Worm (Caenorhabditis elegans) whole organism, late embryonic: ENCODE measurements around the gene F56H11.2.

Experiments used
- F13H6.1 ChIP-seq: sonication (generic microtip); optimal IDR thresholded peaks from 2 replicates; lab custom pipeline; 2016; ENCODE audit warnings: missing genetic modification characterization, missing compliant biosample characterization
- che-1 ChIP-seq: sonication (generic microtip); optimal IDR thresholded peaks from 2 replicates; lab custom pipeline; 2016; ENCODE audit warnings: mild to moderate bottlenecking, missing genetic modification characterization, missing compliant biosample characterization
- dve-1 ChIP-seq: sonication (generic microtip); optimal IDR thresholded peaks from 2 replicates; lab custom pipeline; 2017; ENCODE audit warnings: antibody characterized with exemption, mild to moderate bottlenecking, missing genetic modification characterization, missing compliant biosample characterization
- hlh-8 ChIP-seq: sonication (generic microtip); optimal IDR thresholded peaks from 2 replicates; lab custom pipeline; 2016; ENCODE audit warnings: missing genotype, missing genetic modification characterization, missing compliant biosample characterization
- lin-11 ChIP-seq: fragments of 200-800 bp; sonication (Bioruptor generic); optimal IDR thresholded peaks from 2 replicates; lab custom pipeline; 2018; ENCODE audit warnings: mild to moderate bottlenecking, missing genetic modification characterization, missing compliant biosample characterization
- pag-3 ChIP-seq: sonication (generic microtip); optimal IDR thresholded peaks from 2 replicates; lab custom pipeline; 2016; ENCODE audit warnings: missing compliant biosample characterization, missing genetic modification characterization, borderline replicate concordance
- tbx-2 ChIP-seq: sonication (generic microtip); optimal IDR thresholded peaks from 2 replicates; lab custom pipeline; 2016; ENCODE audit warnings: missing genetic modification characterization, missing compliant biosample characterization

ce11 chrIV:9534342-9534741 lies 1.4 kb upstream of the F56H11.2 start:
- TF ChIP-seq F13H6.1 (tag; lab: Kevin White, UChicago) (no peak), pag-3 (tag; lab: Kevin White, UChicago) (no peak), dve-1 (tag; lab: Kevin White, UChicago) (no peak), che-1 (tag; lab: Kevin White, UChicago) (no peak), lin-11 (tag; lab: Kevin White, UChicago) (no peak), tbx-2 (tag; lab: Kevin White, UChicago) (no peak), hlh-8 (tag; lab: Kevin White, UChicago) (no peak)
